Worm (Caenorhabditis elegans): Measurements from ENCODE around the gene Y27F2A.11.

DNA sequence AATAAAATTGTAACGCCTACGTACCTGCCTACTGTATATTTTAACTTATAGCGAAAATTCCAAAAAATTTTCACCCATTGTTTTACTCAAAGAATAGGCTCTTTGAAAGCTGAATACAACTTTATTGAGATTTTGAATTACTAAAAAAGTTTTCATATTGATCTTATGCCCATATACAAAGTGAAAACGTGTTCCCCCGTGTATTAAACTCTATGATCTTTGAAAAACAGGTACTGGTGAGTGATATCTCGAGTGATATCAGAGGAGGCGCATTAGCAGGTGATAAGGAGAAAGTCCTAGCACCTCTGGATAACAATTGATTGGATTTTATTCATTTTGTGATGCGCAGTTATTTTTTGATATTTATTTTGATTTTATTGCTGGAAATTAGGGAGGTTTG, 51.1 kb downstream of the Y27F2A.11 start, which contains the start of gene C17F4.3:
- no peak for TF ChIP-seq him-1 (tag; optimal IDR thresholded peaks at IDR 0.05)
- no peak for TF ChIP-seq dao-5 (tag; optimal IDR thresholded peaks at IDR 0.05)

Measured in whole organism, L4/young adult.